Fruit fly (Drosophila melanogaster) whole organism, embryonic: ENCODE data around the gene Asator.
A peak's percentile ranks its signal among the peaks of the same experiment; 100 is the strongest.

ENCODE experiments used
- Antp ChIP-seq: fragments of 200-800 bp; sonication (Bioruptor generic); optimal IDR thresholded peaks from 3 replicates; lab custom pipeline; 2016; ENCODE audit warnings: missing biosample characterization, missing genetic modification characterization
- Atf6 ChIP-seq: fragments of 200-800 bp; sonication (Bioruptor generic); IDR thresholded peaks from 2 replicates; pipeline ENCODE4 v1.3.6; 2022; ENCODE audit warnings: missing biosample characterization, missing genetic modification characterization
- BtbVII ChIP-seq: fragments of 200-800 bp; sonication (Bioruptor generic); optimal IDR thresholded peaks from 3 replicates; lab custom pipeline; 2017; ENCODE audit warnings: missing biosample characterization, mild to moderate bottlenecking, missing genetic modification characterization
- C15 ChIP-seq: fragments of 200-800 bp; sonication (Bioruptor generic); IDR thresholded peaks from 3 replicates; pipeline ENCODE4 v1.3.6; 2022; ENCODE audit warnings: missing biosample characterization, missing genetic modification characterization
- CG10147 ChIP-seq: fragments of 200-800 bp; sonication (Bioruptor generic); optimal IDR thresholded peaks from 2 replicates; lab custom pipeline; 2019; ENCODE audit warnings: missing biosample characterization, mild to moderate bottlenecking, missing genetic modification characterization, moderate library complexity
- CG10267 ChIP-seq: fragments of 200-800 bp; sonication (Bioruptor generic); optimal IDR thresholded peaks from 2 replicates; lab custom pipeline; 2018; ENCODE audit warnings: missing biosample characterization, mild to moderate bottlenecking, missing genetic modification characterization, moderate library complexity
- CG10366 ChIP-seq: fragments of 200-800 bp; sonication (Bioruptor generic); IDR thresholded peaks from 2 replicates; pipeline ENCODE4 v1.3.6; 2022; ENCODE audit warnings: missing biosample characterization, missing genetic modification characterization
- CG10959 ChIP-seq: fragments of 200-800 bp; sonication (Bioruptor generic); IDR thresholded peaks from 2 replicates; pipeline ENCODE4 v1.3.6; 2022; ENCODE audit warnings: missing biosample characterization, missing genetic modification characterization
- CG11085 ChIP-seq: fragments of 200-800 bp; sonication (Bioruptor generic); IDR thresholded peaks from 2 replicates; pipeline ENCODE4 v1.3.6; 2022; ENCODE audit warnings: missing biosample characterization, missing genetic modification characterization
- CG11247 ChIP-seq: fragments of 200-800 bp; sonication (Bioruptor generic); IDR thresholded peaks from 2 replicates; pipeline ENCODE4 v1.3.6; 2022; ENCODE audit warnings: missing biosample characterization, missing genetic modification characterization
- CG12104 ChIP-seq: fragments of 200-800 bp; sonication (Bioruptor generic); optimal IDR thresholded peaks from 3 replicates; lab custom pipeline; 2016; ENCODE audit warnings: missing biosample characterization, missing genetic modification characterization
- CG12155 ChIP-seq: fragments of 200-800 bp; sonication (Bioruptor generic); optimal IDR thresholded peaks from 3 replicates; lab custom pipeline; 2016; ENCODE audit warnings: missing biosample characterization, missing genetic modification characterization
- CG15011 ChIP-seq: fragments of 200-800 bp; sonication (Bioruptor generic); optimal IDR thresholded peaks from 3 replicates; lab custom pipeline; 2018; ENCODE audit warnings: missing biosample characterization, mild to moderate bottlenecking, missing genetic modification characterization
- CG17802 ChIP-seq: fragments of 200-800 bp; sonication (Bioruptor generic); optimal IDR thresholded peaks from 2 replicates; lab custom pipeline; 2018; ENCODE audit warnings: missing biosample characterization, mild to moderate bottlenecking, missing genetic modification characterization, moderate library complexity
- CG2120 ChIP-seq: fragments of 200-800 bp; sonication (Bioruptor generic); optimal IDR thresholded peaks from 3 replicates; lab custom pipeline; 2016; ENCODE audit warnings: missing biosample characterization, missing genetic modification characterization
- CG4730 ChIP-seq: fragments of 200-800 bp; sonication (Bioruptor generic); IDR thresholded peaks from 2 replicates; pipeline ENCODE4 v1.3.6; 2022; ENCODE audit warnings: missing biosample characterization, missing genetic modification characterization
- CG6175 ChIP-seq: fragments of 200-800 bp; sonication (Bioruptor generic); IDR thresholded peaks from 3 replicates; pipeline ENCODE4 v1.3.6; 2022; ENCODE audit warnings: missing biosample characterization, missing genetic modification characterization
- CG8359 ChIP-seq: fragments of 200-800 bp; sonication (Bioruptor generic); optimal IDR thresholded peaks from 2 replicates; lab custom pipeline; 2017; ENCODE audit warnings: missing biosample characterization, mild to moderate bottlenecking, missing genetic modification characterization, borderline replicate concordance
- CG9609 ChIP-seq: fragments of 200-800 bp; sonication (Bioruptor generic); optimal IDR thresholded peaks from 3 replicates; lab custom pipeline; 2016; ENCODE audit warnings: missing biosample characterization, missing genetic modification characterization
- CG9932 ChIP-seq: fragments of 200-800 bp; sonication (Bioruptor generic); IDR thresholded peaks from 2 replicates; pipeline ENCODE4 v1.3.6; 2022; ENCODE audit warnings: missing biosample characterization, missing genetic modification characterization
- Camta ChIP-seq: fragments of 200-800 bp; sonication (Bioruptor generic); optimal IDR thresholded peaks from 2 replicates; lab custom pipeline; 2016; ENCODE audit warnings: missing biosample characterization, missing genetic modification characterization
- CkIIα-i1 ChIP-seq: fragments of 200-800 bp; sonication (Bioruptor generic); IDR thresholded peaks from 2 replicates; pipeline ENCODE4 v1.3.6; 2022; ENCODE audit warnings: missing biosample characterization, missing genetic modification characterization
- CoRest ChIP-seq: fragments of 200-800 bp; sonication (Bioruptor generic); optimal IDR thresholded peaks from 3 replicates; lab custom pipeline; 2018; ENCODE audit warnings: missing biosample characterization, mild to moderate bottlenecking, missing genetic modification characterization, moderate library complexity
- Gug ChIP-seq: fragments of 200-800 bp; sonication (Bioruptor generic); IDR thresholded peaks from 4 replicates; pipeline ENCODE4 v1.3.6; 2022; ENCODE audit warnings: missing biosample characterization, missing genetic modification characterization
- Hr78 ChIP-seq, 2 experiments: fragments of 200-800 bp in 1 of 2; fragments of >200 bp in 1 of 2; sonication (Bioruptor generic) in 1 of 2; optimal IDR thresholded peaks; 2 replicates each; lab custom pipeline; 2017 to 2019; ENCODE audit warnings: missing biosample characterization in 2 of 2, missing genetic modification characterization in 2 of 2, mild to moderate bottlenecking in 1 of 2, moderate library complexity in 1 of 2
- Med ChIP-seq: fragments of 200-800 bp; sonication (Bioruptor generic); peaks from one replicate; lab custom pipeline; 2016; ENCODE audit warnings: missing biosample characterization, missing genetic modification characterization, mild to moderate bottlenecking, inconsistent platforms, moderate library complexity
- Pdp1 ChIP-seq, 2 experiments: fragments of 200-800 bp; sonication (Bioruptor generic); optimal IDR thresholded peaks; 3 replicates each; lab custom pipeline; 2016; ENCODE audit warnings: missing biosample characterization in 2 of 2, missing genetic modification characterization in 2 of 2, mild to moderate bottlenecking in 1 of 2, moderate library complexity in 1 of 2
- Ravus ChIP-seq: fragments of 200-800 bp; sonication (Bioruptor generic); IDR thresholded peaks from 2 replicates; pipeline ENCODE4 v1.3.6; 2022; ENCODE audit warnings: missing biosample characterization, missing genetic modification characterization
- Vsx1 ChIP-seq: fragments of 200-800 bp; sonication (Bioruptor generic); optimal IDR thresholded peaks from 2 replicates; lab custom pipeline; 2017; ENCODE audit warnings: missing biosample characterization, mild to moderate bottlenecking, missing genetic modification characterization, missing genetic modification reagents
- abd-A ChIP-seq: fragments of 200-800 bp; sonication (Bioruptor generic); optimal IDR thresholded peaks from 3 replicates; lab custom pipeline; 2019; ENCODE audit warnings: missing biosample characterization, mild to moderate bottlenecking, missing genetic modification characterization, moderate library complexity
- bbx ChIP-seq: fragments of 200-800 bp; sonication (Bioruptor generic); IDR thresholded peaks from 2 replicates; pipeline ENCODE4 v1.3.6; 2022; ENCODE audit warnings: missing biosample characterization, missing genetic modification characterization; ENCODE audit not compliant: partially characterized antibody
- btn ChIP-seq: fragments of 200-800 bp; sonication (Bioruptor generic); optimal IDR thresholded peaks from 2 replicates; lab custom pipeline; 2016; ENCODE audit warnings: missing biosample characterization, missing genetic modification characterization
- cato ChIP-seq: fragments of 200-800 bp; sonication (Bioruptor generic); optimal IDR thresholded peaks from 2 replicates; lab custom pipeline; 2016; ENCODE audit warnings: missing biosample characterization, missing genetic modification characterization, borderline replicate concordance
- chif ChIP-seq, 2 experiments: fragments of 200-800 bp; sonication (Bioruptor generic); optimal IDR thresholded peaks; 3 replicates each; lab custom pipeline; 2016; ENCODE audit warnings: missing biosample characterization in 2 of 2, missing genetic modification characterization in 2 of 2
- chn ChIP-seq: fragments of 200-800 bp; sonication (Bioruptor generic); optimal IDR thresholded peaks from 2 replicates; lab custom pipeline; 2016; ENCODE audit warnings: missing biosample characterization, missing genetic modification characterization
- croc ChIP-seq: fragments of 200-800 bp; sonication (Bioruptor generic); conservative IDR thresholded peaks from 3 replicates; pipeline ENCODE4 v1.3.6; 2022; ENCODE audit warnings: missing biosample characterization, missing genetic modification characterization
- crp ChIP-seq, 2 experiments: fragments of 200-800 bp; sonication (Bioruptor generic); optimal IDR thresholded peaks; 2 replicates in 1 of 2; 3 replicates in 1 of 2; lab custom pipeline; 2017; ENCODE audit warnings: missing biosample characterization in 2 of 2, missing genetic modification characterization in 2 of 2, mild to moderate bottlenecking in 1 of 2, moderate library complexity in 1 of 2
- disco-r ChIP-seq: fragments of 200-800 bp; sonication (Bioruptor generic); optimal IDR thresholded peaks from 2 replicates; lab custom pipeline; 2016; ENCODE audit warnings: missing biosample characterization, missing genetic modification characterization
- ems ChIP-seq: fragments of 200-800 bp; sonication (Bioruptor generic); optimal IDR thresholded peaks from 3 replicates; lab custom pipeline; 2016; ENCODE audit warnings: missing biosample characterization, missing genetic modification characterization
- eve ChIP-seq, 2 experiments: fragments of >200 bp; optimal IDR thresholded peaks; 2 replicates each; lab custom pipeline; 2017; ENCODE audit warnings: missing biosample characterization in 2 of 2, missing genetic modification characterization in 2 of 2
- eyg ChIP-seq: fragments of 200-800 bp; sonication (Bioruptor generic); optimal IDR thresholded peaks from 3 replicates; lab custom pipeline; 2016; ENCODE audit warnings: missing biosample characterization, missing genetic modification characterization
- lola ChIP-seq, 3 experiments: fragments of >200 bp in 2 of 3; fragments of 200-800 bp in 1 of 3; sonication (Bioruptor generic) in 1 of 3; optimal IDR thresholded peaks; 2 replicates each; lab custom pipeline; 2017 to 2019; ENCODE audit warnings: missing biosample characterization in 3 of 3, missing genetic modification characterization in 3 of 3, mild to moderate bottlenecking in 1 of 3, moderate library complexity in 1 of 3
- nmo ChIP-seq: fragments of 200-800 bp; sonication (Bioruptor generic); optimal IDR thresholded peaks from 2 replicates; lab custom pipeline; 2018; ENCODE audit warnings: missing biosample characterization, mild to moderate bottlenecking, missing genetic modification characterization, moderate library complexity
- onecut ChIP-seq: fragments of 200-800 bp; sonication (Bioruptor generic); IDR thresholded peaks from 2 replicates; pipeline ENCODE4 v1.3.6; 2022; ENCODE audit warnings: missing biosample characterization, missing genetic modification characterization
- p53 ChIP-seq: fragments of 200-800 bp; sonication (Bioruptor generic); optimal IDR thresholded peaks from 2 replicates; lab custom pipeline; 2016; ENCODE audit warnings: missing biosample characterization, missing genetic modification characterization
- pb ChIP-seq: fragments of 200-800 bp; sonication (Bioruptor generic); optimal IDR thresholded peaks from 3 replicates; lab custom pipeline; 2016; ENCODE audit warnings: missing biosample characterization, missing genetic modification characterization
- pnt ChIP-seq: fragments of 200-800 bp; sonication (Bioruptor generic); optimal IDR thresholded peaks from 3 replicates; lab custom pipeline; 2016; ENCODE audit warnings: missing biosample characterization, missing genetic modification characterization
- pros ChIP-seq: fragments of 200-800 bp; sonication (Bioruptor generic); optimal IDR thresholded peaks from 3 replicates; lab custom pipeline; 2019; ENCODE audit warnings: missing biosample characterization, mild to moderate bottlenecking, missing genetic modification characterization, moderate library complexity
- stwl ChIP-seq: fragments of 200-800 bp; sonication (Bioruptor generic); optimal IDR thresholded peaks from 3 replicates; lab custom pipeline; 2018; ENCODE audit warnings: missing biosample characterization, mild to moderate bottlenecking, missing genetic modification characterization, moderate library complexity
- sug ChIP-seq: fragments of 200-800 bp; optimal IDR thresholded peaks from 2 replicates; lab custom pipeline; 2019; ENCODE audit warnings: missing biosample characterization, mild to moderate bottlenecking, missing genetic modification characterization, moderate library complexity
- z ChIP-seq: fragments of 200-800 bp; sonication (Bioruptor generic); IDR thresholded peaks from 3 replicates; pipeline ENCODE4 v1.3.6; 2022; ENCODE audit warnings: missing biosample characterization, missing genetic modification characterization
- zf30C ChIP-seq: fragments of 200-800 bp; sonication (Bioruptor generic); optimal IDR thresholded peaks from 3 replicates; lab custom pipeline; 2018; ENCODE audit warnings: missing biosample characterization, mild to moderate bottlenecking, missing genetic modification characterization

Asator gene

dm6 chr4:489561-489881 lies 727 bp upstream of the Asator start (continued):
- TF ChIP-seq Med (GFP tag; lab: Kevin White, UChicago): peak; percentile 9
- TF ChIP-seq CG10959 (GFP tag; lab: Robert Waterston, UW): no peak
- TF ChIP-seq stwl (tag; lab: Kevin White, UChicago): no peak
- TF ChIP-seq pnt (GFP tag; lab: Kevin White, UChicago): no peak
- no peak for TF ChIP-seq ems (GFP tag; lab: Kevin White, UChicago)
- no peak for TF ChIP-seq C15
- no peak for TF ChIP-seq Vsx1 (GFP tag; lab: Kevin White, UChicago)
- peak; percentile 53 for TF ChIP-seq abd-A (tag; lab: Kevin White, UChicago)
- TF ChIP-seq CG6175 (GFP tag; lab: Robert Waterston, UW): no peak
- TF ChIP-seq croc (GFP tag; lab: Robert Waterston, UW): 0 out of 3 replicates have a peak, but pooled peaks have one; percentile 26
- no peak for TF ChIP-seq CG9932
- 0 out of 2 replicates have a peak, but pooled peaks have one; percentile 27 for TF ChIP-seq bbx (GFP tag; lab: Robert Waterston, UW)
- TF ChIP-seq CG2120 (GFP tag; lab: Kevin White, UChicago): no peak
- no peak for TF ChIP-seq chn
- TF ChIP-seq onecut: peak; percentile 96
- no peak for TF ChIP-seq pb (GFP tag; lab: Kevin White, UChicago)
- no peak for TF ChIP-seq CkIIα-i1 (GFP tag; lab: Robert Waterston, UW)
- no peak for TF ChIP-seq chif (GFP tag; optimal IDR thresholded peaks at IDR 0.05; lab: Kevin White, UChicago)
- TF ChIP-seq CG9609 (GFP tag; lab: Kevin White, UChicago): no peak
- peak; percentile 34 for TF ChIP-seq sug (tag; lab: Kevin White, UChicago)
- no peak for TF ChIP-seq CG4730 (GFP tag; lab: Robert Waterston, UW)
- TF ChIP-seq CoRest (tag; lab: Kevin White, UChicago): peak; percentile 43
- TF ChIP-seq BtbVII: no peak
- no peak for TF ChIP-seq CG12155
- peak; percentile 47 for TF ChIP-seq eyg (GFP tag; lab: Kevin White, UChicago)
- no peak for TF ChIP-seq CG10366 (GFP tag; lab: Robert Waterston, UW)
- 0 out of 2 replicates have a peak, but pooled peaks have one; percentile 1 for TF ChIP-seq Atf6 (GFP tag; lab: Robert Waterston, UW)
- TF ChIP-seq CG15011 (GFP tag; lab: Kevin White, UChicago): no peak
- TF ChIP-seq Ravus: no peak
- peak; percentile 37 for TF ChIP-seq btn (GFP tag; lab: Kevin White, UChicago)
- TF ChIP-seq z (GFP tag; lab: Robert Waterston, UW): no peak
- TF ChIP-seq Pdp1 (GFP tag; optimal IDR thresholded peaks at IDR 0.05; lab: Kevin White, UChicago): no peak
- no peak for TF ChIP-seq Camta (GFP tag; lab: Kevin White, UChicago)
- TF ChIP-seq CG12104 (GFP tag; lab: Kevin White, UChicago): no peak

DNA sequence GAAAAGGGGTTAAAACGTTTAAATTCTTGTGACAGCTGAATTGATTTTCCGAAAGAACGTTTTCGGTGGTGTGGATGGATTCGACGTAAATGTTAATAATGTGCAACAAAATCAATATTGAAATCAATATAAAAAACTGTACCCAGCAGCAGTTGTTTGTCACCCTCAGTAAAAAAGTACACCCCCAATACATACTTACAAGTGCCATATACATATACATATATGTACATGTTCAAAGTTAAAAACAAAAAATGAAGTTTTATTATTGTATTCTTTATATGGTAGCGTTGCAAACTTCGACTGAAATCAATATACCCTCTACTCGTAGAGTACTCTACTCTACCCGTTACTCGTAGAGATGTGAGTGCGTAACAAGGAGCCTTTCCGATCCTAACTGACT lies 1.3 kb downstream of the Asator start:
- TF ChIP-seq Gug (GFP tag; lab: Robert Waterston, UW): no peak
- no peak for TF ChIP-seq zf30C (GFP tag; lab: Kevin White, UChicago)
- TF ChIP-seq cato (GFP tag; lab: Kevin White, UChicago): no peak
- no peak for TF ChIP-seq CG17802 (tag; lab: Kevin White, UChicago)
- no peak for TF ChIP-seq CG10147 (GFP tag; lab: Kevin White, UChicago)
- TF ChIP-seq pros (GFP tag; lab: Kevin White, UChicago): peak; percentile 77
- TF ChIP-seq nmo: no peak
- peak; percentile 11 for TF ChIP-seq CG10267 (tag; lab: Kevin White, UChicago)
- no peak for TF ChIP-seq Antp (GFP tag; lab: Kevin White, UChicago)
- no peak for TF ChIP-seq disco-r
- no peak for TF ChIP-seq CG11247 (GFP tag; lab: Robert Waterston, UW)
- TF ChIP-seq CG8359 (GFP tag; lab: Kevin White, UChicago): no peak
- no peak for TF ChIP-seq lola (GFP tag; optimal IDR thresholded peaks at IDR 0.05; lab: Kevin White, UChicago)
- TF ChIP-seq crp (GFP tag; optimal IDR thresholded peaks at IDR 0.05; lab: Kevin White, UChicago): no peak
- peak; percentile 95 for TF ChIP-seq onecut
- peak in 1 of 2 experiments; percentile 44 for TF ChIP-seq eve (GFP tag; optimal IDR thresholded peaks at IDR 0.05; lab: Kevin White, UChicago)
- TF ChIP-seq p53: no peak
- TF ChIP-seq CG11085 (GFP tag; lab: Robert Waterston, UW): no peak
- no peak for TF ChIP-seq Hr78 (GFP tag; optimal IDR thresholded peaks at IDR 0.05; lab: Kevin White, UChicago)
